Worm (Caenorhabditis elegans) whole organism, L3 larva: ENCODE measurements around the gene srbc-45.

ENCODE experiments used
- ama-1 ChIP-seq: fragments of 150-350 bp; optimal IDR thresholded peaks from 2 replicates; lab custom pipeline; 2018
- lin-15B ChIP-seq: fragments of 150-350 bp; optimal IDR thresholded peaks from 2 replicates; lab custom pipeline; 2014; ENCODE audit warnings: missing biosample characterization, missing genetic modification characterization
- nhr-11 ChIP-seq: fragments of 150-350 bp; optimal IDR thresholded peaks from 2 replicates; lab custom pipeline; 2014; ENCODE audit warnings: missing biosample characterization, missing genetic modification characterization
- nhr-12 ChIP-seq: fragments of 150-350 bp; optimal IDR thresholded peaks from 2 replicates; lab custom pipeline; 2014; ENCODE audit warnings: missing biosample characterization, missing genetic modification characterization
- pha-4 ChIP-seq: fragments of 150-350 bp; optimal IDR thresholded peaks from 2 replicates; lab custom pipeline; 2014; ENCODE audit warnings: missing biosample characterization, missing genetic modification reagents, missing genetic modification characterization
- pqm-1 ChIP-seq: fragments of 150-350 bp; optimal IDR thresholded peaks from 2 replicates; lab custom pipeline; 2017; ENCODE audit warnings: missing biosample characterization, missing genetic modification characterization, inconsistent platforms
- sea-2 ChIP-seq: fragments of 150-350 bp; sonication (generic microtip); optimal IDR thresholded peaks from 4 replicates; lab custom pipeline; 2014; ENCODE audit warnings: missing biosample characterization, missing genetic modification reagents, missing genetic modification characterization
- snpc-4 ChIP-seq: fragments of 150-350 bp; optimal IDR thresholded peaks from 2 replicates; lab custom pipeline; 2014; ENCODE audit warnings: missing biosample characterization, missing genetic modification characterization

DNA sequence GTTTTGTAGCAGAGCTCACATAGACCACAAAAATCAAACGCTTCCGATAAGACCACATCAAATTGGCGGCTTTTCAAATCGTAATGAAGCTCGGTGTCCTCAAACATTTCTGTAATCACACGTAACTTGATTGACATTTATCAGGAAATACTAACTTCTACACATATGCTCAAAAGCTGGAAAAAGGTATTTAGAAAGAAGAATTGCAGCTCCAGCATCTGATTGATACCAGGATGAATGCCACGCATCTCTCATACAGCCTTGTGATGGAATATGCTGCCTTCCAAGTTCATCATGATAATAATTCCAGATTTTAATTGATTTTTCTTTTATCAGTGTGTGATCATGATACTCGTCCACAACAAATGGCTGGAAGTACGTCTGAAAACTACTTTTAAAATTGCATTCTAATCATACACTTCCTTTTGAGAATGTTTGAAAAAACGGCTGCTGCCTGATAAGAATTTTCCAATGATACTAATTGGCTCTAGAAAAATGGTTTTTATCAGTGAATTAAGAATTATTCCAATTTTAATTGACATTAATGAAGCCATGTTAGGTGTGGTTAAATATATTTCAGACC is 6.4 kb upstream of the srbc-45 start:
- TF ChIP-seq ama-1 (no peak), nhr-12 (tag; lab: Kevin White, UChicago) (no peak), sea-2 (GFP tag; lab: Kevin White, UChicago) (no peak), lin-15B (tag; lab: Kevin White, UChicago) (no peak), pha-4 (tag; lab: Kevin White, UChicago) (no peak), snpc-4 (tag; lab: Kevin White, UChicago) (no peak), pqm-1 (tag; lab: Kevin White, UChicago) (no peak), nhr-11 (tag; lab: Kevin White, UChicago) (no peak)
